Worm (Caenorhabditis elegans) whole organism, L1 larva: ENCODE measurements around the gene spp-30.
A peak's percentile ranks its signal among the peaks of the same experiment; 100 is the strongest.

Experiments
- ama-1 ChIP-seq: fragments of 150-350 bp; optimal IDR thresholded peaks from 2 replicates; lab custom pipeline; 2014
- lin-14 ChIP-seq: fragments of 200-800 bp; sonication (Bioruptor generic); optimal IDR thresholded peaks from 2 replicates; lab custom pipeline; 2018; ENCODE audit warnings: mild to moderate bottlenecking, missing genetic modification characterization, moderate library complexity, missing compliant biosample characterization
- lin-15B ChIP-seq: fragments of 150-350 bp; sonication (generic microtip); optimal IDR thresholded peaks from 3 replicates; lab custom pipeline; 2014; ENCODE audit warnings: missing biosample characterization, missing genetic modification characterization
- lin-39 ChIP-seq: fragments of 150-350 bp; optimal IDR thresholded peaks from 2 replicates; lab custom pipeline; 2014; ENCODE audit warnings: missing biosample characterization, missing genetic modification reagents, missing genetic modification characterization
- pag-3 ChIP-seq: sonication (generic microtip); optimal IDR thresholded peaks from 2 replicates; lab custom pipeline; 2017; ENCODE audit warnings: missing genetic modification characterization, mild to moderate bottlenecking, missing compliant biosample characterization, antibody characterized with exemption, borderline replicate concordance; ENCODE audit not compliant: insufficient read depth

DNA sequence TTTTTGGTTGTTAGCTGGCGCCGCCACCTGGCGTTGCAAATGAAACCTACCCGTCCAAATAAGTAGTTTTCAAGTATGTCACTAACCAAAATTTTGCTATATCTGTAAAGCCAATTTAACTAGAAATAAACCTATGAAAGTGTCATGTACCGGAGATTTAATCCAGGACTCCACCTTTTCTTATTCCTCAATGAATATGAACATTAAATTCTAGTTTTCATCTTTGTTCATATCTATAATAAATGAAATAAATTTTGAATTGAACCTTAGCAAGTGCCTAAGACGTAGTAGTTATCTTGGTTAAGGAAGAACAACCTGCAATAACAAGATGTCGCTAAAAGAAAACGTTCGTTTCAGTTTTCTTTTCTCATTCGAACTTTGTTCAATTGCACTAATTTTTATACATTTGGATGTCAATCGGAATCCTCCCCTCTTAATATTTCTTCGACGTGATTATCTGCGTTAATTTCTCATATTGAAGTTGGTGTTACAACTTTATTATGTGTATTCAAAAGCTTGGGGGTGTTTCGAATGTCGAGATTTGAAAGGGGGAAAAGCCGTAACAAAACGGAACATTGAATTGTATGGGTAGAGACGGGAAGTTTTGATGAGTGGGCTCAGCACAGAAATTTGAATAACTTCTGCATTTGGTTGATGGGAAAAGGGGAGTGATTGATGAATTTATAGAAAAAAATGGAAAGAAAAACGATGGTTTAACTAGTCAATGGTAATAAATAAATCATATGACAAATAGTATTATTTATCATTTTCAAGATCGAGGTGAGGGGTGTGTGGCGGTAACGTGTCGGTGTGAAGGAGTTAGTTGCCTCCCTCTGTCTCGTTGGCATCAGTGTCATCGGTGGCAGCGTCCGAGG, 25.0 kb downstream of the spp-30 start:
- TF ChIP-seq lin-15B (tag; lab: Kevin White, UChicago) (no peak), lin-14 (peak; percentile 31), lin-39 (tag; lab: Kevin White, UChicago) (no peak), ama-1 (lab: Kevin White, UChicago) (peak; percentile 61), pag-3 (no peak)
